Worm (Caenorhabditis elegans) whole organism, L4/young adult: ENCODE data around the gene str-250.

Experiments used
- W03F9.2 ChIP-seq: fragments of 150-350 bp; optimal IDR thresholded peaks from 2 replicates; lab custom pipeline; 2014; ENCODE audit warnings: missing biosample characterization, missing genetic modification characterization
- dao-5 ChIP-seq: sonication (generic microtip); optimal IDR thresholded peaks from 2 replicates; lab custom pipeline; 2016; ENCODE audit warnings: missing genotype, missing genetic modification characterization, moderate library complexity, missing compliant biosample characterization
- him-1 ChIP-seq: sonication (generic microtip); optimal IDR thresholded peaks from 2 replicates; lab custom pipeline; 2016; ENCODE audit warnings: missing genotype, missing genetic modification reagents, missing genetic modification characterization, missing compliant biosample characterization

Gene str-250

ce11 chrV:13926398-13926797, 8.0 kb downstream of the str-250 start, which contains the start of gene srxa-12:
srxa-12 (plus strand) TSS chrV:13926698.
- no peak for TF ChIP-seq dao-5 (tag; lab: Kevin White, UChicago)
- no peak for TF ChIP-seq him-1
- TF ChIP-seq W03F9.2 (tag; lab: Kevin White, UChicago) = no peak

- TF ChIP-seq him-1 (no peak), dao-5 (tag; lab: Kevin White, UChicago) (no peak), W03F9.2 (tag; lab: Kevin White, UChicago) (no peak)
Observed at ce11 chrV:13929503-13929902, 11.1 kb downstream of the str-250 start, which contains the start of gene srxa-13. srxa-13 (plus strand) TSS chrV:13929803.

ce11 chrV:13931225-13931624, 12.8 kb downstream of the str-250 start, which contains the start of gene C06B3.16:
C06B3.16 (plus strand) TSS chrV:13931525.
- TF ChIP-seq W03F9.2 (tag; lab: Kevin White, UChicago) (no peak), dao-5 (tag; lab: Kevin White, UChicago) (no peak), him-1 (no peak)

ce11 chrV:13931952-13932351, 13.5 kb downstream of the str-250 start:
- TF ChIP-seq dao-5 (tag; lab: Kevin White, UChicago) (no peak), him-1 (no peak), W03F9.2 (tag; lab: Kevin White, UChicago) (no peak)

ce11 chrV:13934545-13934944, 16.1 kb downstream of the str-250 start, which contains the start of gene R10D12.1:
R10D12.1 (minus strand) TSS chrV:13934645.
- no peak for TF ChIP-seq him-1
- TF ChIP-seq W03F9.2 (tag; lab: Kevin White, UChicago) = no peak
- TF ChIP-seq dao-5 (tag; lab: Kevin White, UChicago) = no peak

- TF ChIP-seq dao-5 (tag; lab: Kevin White, UChicago) = no peak
- no peak for TF ChIP-seq W03F9.2 (tag; lab: Kevin White, UChicago)
- no peak for TF ChIP-seq him-1
Observed at ce11 chrV:13935423-13935822, 17.0 kb downstream of the str-250 start.

ce11 chrV:13936052-13936451, 17.6 kb downstream of the str-250 start:
- TF ChIP-seq dao-5 (tag; lab: Kevin White, UChicago) = no peak

- TF ChIP-seq W03F9.2 (tag; lab: Kevin White, UChicago) (no peak), dao-5 (tag; lab: Kevin White, UChicago) (no peak), him-1 (no peak)
Observed at ce11 chrV:13936850-13937249, 18.4 kb downstream of the str-250 start, which contains the start of gene srw-145. srw-145 (plus strand) TSS chrV:13937150.

ce11 chrV:13942082-13942481, 23.6 kb downstream of the str-250 start, which contains the start of gene dpr-1:
dpr-1 (minus strand) TSS chrV:13942182.
- TF ChIP-seq him-1 (no peak), dao-5 (tag; lab: Kevin White, UChicago) (no peak), W03F9.2 (tag; lab: Kevin White, UChicago) (no peak)

ce11 chrV:13946385-13947019, 28.1 kb downstream of the str-250 start, which contains the start of the genes srx-10 and clec-226:
srx-10 (minus strand) TSS chrV:13946485.
clec-226 (plus strand) TSS chrV:13946969.
- TF ChIP-seq dao-5 (tag; lab: Kevin White, UChicago) = no peak
- TF ChIP-seq W03F9.2 (tag; lab: Kevin White, UChicago) = no peak
- no peak for TF ChIP-seq him-1

ce11 chrV:13949010-13949409, 30.6 kb downstream of the str-250 start, which contains the start of gene R10D12.6:
R10D12.6 (plus strand) TSS chrV:13949310.
- no peak for TF ChIP-seq dao-5 (tag; lab: Kevin White, UChicago)
- no peak for TF ChIP-seq W03F9.2 (tag; lab: Kevin White, UChicago)

ce11 chrV:13949752-13950151, 31.3 kb downstream of the str-250 start, which contains the start of gene R10D12.7:
R10D12.7 (plus strand) TSS chrV:13950052.
- TF ChIP-seq him-1 (no peak), dao-5 (tag; lab: Kevin White, UChicago) (no peak), W03F9.2 (tag; lab: Kevin White, UChicago) (no peak)

- TF ChIP-seq him-1 = no peak
- TF ChIP-seq W03F9.2 (tag; lab: Kevin White, UChicago) = no peak
- TF ChIP-seq dao-5 (tag; lab: Kevin White, UChicago) = no peak
Observed at ce11 chrV:13953191-13953590, 34.8 kb downstream of the str-250 start, which contains the start of gene R10D12.8. R10D12.8 (minus strand) TSS chrV:13953291.

- TF ChIP-seq W03F9.2 (tag; lab: Kevin White, UChicago) (no peak), dao-5 (tag; lab: Kevin White, UChicago) (no peak), him-1 (no peak)
Observed at ce11 chrV:13954056-13954455, 35.6 kb downstream of the str-250 start, which contains the start of gene swt-6. swt-6 (plus strand) TSS chrV:13954356.
